Worm (Caenorhabditis elegans) whole organism, midembryonic: ENCODE results near the gene sru-16.
"Not testable (repeated sequence)": the region's sequence is repeated elsewhere in the genome, so short reads cannot be mapped to it uniquely, and the experiment has no call there.

ENCODE experiments used
- klf-2 ChIP-seq: fragments of 200-800 bp; sonication (Bioruptor generic); conservative IDR thresholded peaks from 2 replicates; pipeline ENCODE4 v1.3.6; 2022; ENCODE audit warnings: missing genetic modification reagents, missing genetic modification characterization, missing compliant biosample characterization
- ref-1 ChIP-seq: fragments of 200-800 bp; sonication (Bioruptor generic); conservative IDR thresholded peaks from 2 replicates; pipeline ENCODE4 v1.3.6; 2022; ENCODE audit warnings: missing genetic modification reagents, missing genetic modification characterization, missing compliant biosample characterization
- ztf-23 ChIP-seq: fragments of 200-800 bp; sonication (Bioruptor generic); IDR thresholded peaks from 2 replicates; pipeline ENCODE4 v1.3.6; 2022; ENCODE audit warnings: missing genetic modification reagents, missing genetic modification characterization, missing compliant biosample characterization

ce11 chrIV:13597813-13598212, 18.8 kb downstream of the sru-16 start, which contains the start of gene Y45F10B.9:
- TF ChIP-seq klf-2 (GFP tag; lab: Robert Waterston, UW); ztf-23 (GFP tag; lab: Robert Waterston, UW); ref-1: not testable (repeated sequence)
